Fruit fly (Drosophila melanogaster): ENCODE measurements around the gene Cyp12c1.

Cyp12c1 gene

dm6 chr3L:18681550-18682217 is 4.4 kb downstream of the Cyp12c1 start, which contains the start of the genes Sgf11 and CG32202 (continued):
- TF ChIP-seq CG9797 (GFP tag; optimal IDR thresholded peaks at IDR 0.05) (peak; percentile 29), CG10959 (GFP tag; IDR thresholded peaks at IDR 0.05) (0 out of 2 replicates have a peak, but pooled peaks have one; percentile 21), lilli (GFP tag; optimal IDR thresholded peaks at IDR 0.05) (peak; percentile 57), Lhr (GFP tag; optimal IDR thresholded peaks at IDR 0.05) (peak; percentile 51), CG4617 (GFP tag; optimal IDR thresholded peaks at IDR 0.05; ENCODE audit: borderline replicate concordance) (peak; percentile 44), corto (GFP tag; optimal IDR thresholded peaks at IDR 0.05) (no peak), CG11504 (tag; optimal IDR thresholded peaks at IDR 0.05) (peak; percentile 75), dmrt11E (tag; optimal IDR thresholded peaks at IDR 0.05) (peak; percentile 73), Lim3 (GFP tag; IDR thresholded peaks at IDR 0.05) (no peak), CG17359 (tag; optimal IDR thresholded peaks at IDR 0.05) (peak; percentile 53), Gug (GFP tag; IDR thresholded peaks at IDR 0.05) (peak; percentile 7; the same call in 1 of the 4 replicates), salm (tag; optimal IDR thresholded peaks at IDR 0.05) (peak; percentile 21), PHDP (tag; optimal IDR thresholded peaks at IDR 0.05) (peak; percentile 74), Dek (tag; optimal IDR thresholded peaks at IDR 0.05) (peak; percentile 65), Xrp1 (GFP tag; IDR thresholded peaks at IDR 0.05) (peak; percentile 56), CG8290 (GFP tag; optimal IDR thresholded peaks at IDR 0.05) (peak; percentile 1), CG8290 (tag; optimal IDR thresholded peaks at IDR 0.05) (no peak), CG34376 (GFP tag; optimal IDR thresholded peaks at IDR 0.05) (no peak), abd-A (tag; optimal IDR thresholded peaks at IDR 0.05) (no peak), ind (GFP tag; optimal IDR thresholded peaks at IDR 0.05) (peak; percentile 59), ase (GFP tag; IDR thresholded peaks at IDR 0.05) (peak; percentile 42; the same call in 1 of the 3 replicates), ewg (GFP tag; optimal IDR thresholded peaks at IDR 0.05) (peak; percentile 11), CG12659 (GFP tag; optimal IDR thresholded peaks at IDR 0.05) (peak; percentile 88), pzg (GFP tag; optimal IDR thresholded peaks at IDR 0.05) (peak; percentile 54), Ada2b (GFP tag; IDR thresholded peaks at IDR 0.05) (0 out of 2 replicates have a peak, but pooled peaks have one; percentile 7), Sox100B (GFP tag; optimal IDR thresholded peaks at IDR 0.05) (peak; percentile 60), bab2 (GFP tag; optimal IDR thresholded peaks at IDR 0.05) (peak; percentile 21), Vsx1 (GFP tag; optimal IDR thresholded peaks at IDR 0.05) (no peak), CG34422 (GFP tag; IDR thresholded peaks at IDR 0.05) (peak; percentile 47; the same call in 1 of the 3 replicates), Med (GFP tag) (peak; percentile 71), CG12219 (GFP tag; optimal IDR thresholded peaks at IDR 0.05) (peak; percentile 13), NFAT (GFP tag; IDR thresholded peaks at IDR 0.05) (0 out of 2 replicates have a peak, but pooled peaks have one; percentile 10), CoRest (tag; optimal IDR thresholded peaks at IDR 0.05) (peak; percentile 86), CG32772 (GFP tag; IDR thresholded peaks at IDR 0.05) (peak; percentile 62), hkb (optimal IDR thresholded peaks at IDR 0.05) (no peak), hkb (GFP tag; IDR thresholded peaks at IDR 0.05) (peak; percentile 59), CG2712 (tag; optimal IDR thresholded peaks at IDR 0.05) (peak; percentile 73), CG3838 (GFP tag; optimal IDR thresholded peaks at IDR 0.05) (no peak), Camta (GFP tag; optimal IDR thresholded peaks at IDR 0.05) (no peak), Oli (tag; optimal IDR thresholded peaks at IDR 0.05) (peak; percentile 55), CG1602 (GFP tag; optimal IDR thresholded peaks at IDR 0.05) (peak; percentile 70), CG10209 (GFP tag; optimal IDR thresholded peaks at IDR 0.05) (peak; percentile 74), CG8478 (optimal IDR thresholded peaks at IDR 0.05) (no peak), D (optimal IDR thresholded peaks at IDR 0.05) (no peak), D (GFP tag; optimal IDR thresholded peaks at IDR 0.05) (peak; percentile 22), ci (GFP tag; IDR thresholded peaks at IDR 0.05) (peak; percentile 53; the same call in 1 of the 3 replicates), CTCF (GFP tag; optimal IDR thresholded peaks at IDR 0.05) (peak; percentile 3), CG2678 (tag; optimal IDR thresholded peaks at IDR 0.05) (peak; percentile 80), CG13894 (tag; optimal IDR thresholded peaks at IDR 0.05) (no peak), CG31441 (GFP tag; IDR thresholded peaks at IDR 0.05) (peak; percentile 76), ken (GFP tag; IDR thresholded peaks at IDR 0.05) (peak; percentile 57; the same call in 1 of the 3 replicates)

Measured in whole organism, embryonic.